Fruit fly (Drosophila melanogaster) whole organism, embryonic: ENCODE data around the gene Bx.
A peak's percentile ranks its signal among the peaks of the same experiment; 100 is the strongest.

Source experiments
- B-H2 ChIP-seq: fragments of 200-800 bp; sonication (Bioruptor generic); optimal IDR thresholded peaks from 2 replicates; lab custom pipeline; 2018; ENCODE audit warnings: missing biosample characterization, mild to moderate bottlenecking, missing genetic modification characterization
- CG11696 ChIP-seq: fragments of 200-800 bp; sonication (Bioruptor generic); IDR thresholded peaks from 2 replicates; pipeline ENCODE4 v1.3.6; 2022; ENCODE audit warnings: missing biosample characterization, missing genetic modification characterization
- CG13775 ChIP-seq: fragments of 200-800 bp; sonication (Bioruptor generic); optimal IDR thresholded peaks from 3 replicates; lab custom pipeline; 2017; ENCODE audit warnings: missing biosample characterization, mild to moderate bottlenecking, missing genetic modification characterization
- CG13894 ChIP-seq: fragments of 200-800 bp; sonication (Bioruptor generic); optimal IDR thresholded peaks from 3 replicates; lab custom pipeline; 2018; ENCODE audit warnings: missing biosample characterization, mild to moderate bottlenecking, missing genetic modification characterization, moderate library complexity
- CG15073 ChIP-seq: fragments of 200-800 bp; sonication (Bioruptor generic); optimal IDR thresholded peaks from 2 replicates; lab custom pipeline; 2016; ENCODE audit warnings: missing biosample characterization, missing genetic modification characterization
- CG15696 ChIP-seq: fragments of 200-800 bp; sonication (Bioruptor generic); optimal IDR thresholded peaks from 2 replicates; lab custom pipeline; 2019; ENCODE audit warnings: missing biosample characterization, mild to moderate bottlenecking, missing genetic modification characterization, moderate library complexity
- CG1602 ChIP-seq: fragments of 200-800 bp; sonication (Bioruptor generic); optimal IDR thresholded peaks from 3 replicates; lab custom pipeline; 2016; ENCODE audit warnings: missing biosample characterization, missing genetic modification characterization
- CG17568 ChIP-seq: fragments of 200-800 bp; sonication (Bioruptor generic); optimal IDR thresholded peaks from 2 replicates; lab custom pipeline; 2018; ENCODE audit warnings: missing biosample characterization, mild to moderate bottlenecking, missing genetic modification characterization, moderate library complexity
- CG17829 ChIP-seq: fragments of 200-800 bp; optimal IDR thresholded peaks from 2 replicates; lab custom pipeline; 2019; ENCODE audit warnings: missing biosample characterization, mild to moderate bottlenecking, missing genetic modification characterization, moderate library complexity
- CG2202 ChIP-seq: fragments of 200-800 bp; sonication (Bioruptor generic); optimal IDR thresholded peaks from 2 replicates; lab custom pipeline; 2018; ENCODE audit warnings: missing biosample characterization, mild to moderate bottlenecking, missing genetic modification characterization
- CG31365 ChIP-seq: fragments of 200-800 bp; sonication (Bioruptor generic); optimal IDR thresholded peaks from 2 replicates; lab custom pipeline; 2018; ENCODE audit warnings: missing biosample characterization, mild to moderate bottlenecking, missing genetic modification characterization
- CG3281 ChIP-seq: fragments of 200-800 bp; sonication (Bioruptor generic); optimal IDR thresholded peaks from 3 replicates; lab custom pipeline; 2017; ENCODE audit warnings: missing biosample characterization, mild to moderate bottlenecking, missing genetic modification characterization
- CG4404 ChIP-seq: fragments of 200-800 bp; sonication (Bioruptor generic); IDR thresholded peaks from 2 replicates; pipeline ENCODE4 v1.3.6; 2022; ENCODE audit warnings: missing biosample characterization, missing genetic modification characterization
- CG6689 ChIP-seq: fragments of 200-800 bp; sonication (Bioruptor generic); IDR thresholded peaks from 2 replicates; pipeline ENCODE4 v1.3.6; 2022; ENCODE audit warnings: missing biosample characterization, missing genetic modification characterization
- CG6791 ChIP-seq: fragments of 200-800 bp; sonication (Bioruptor generic); IDR thresholded peaks from 3 replicates; pipeline ENCODE4 v1.3.6; 2022; ENCODE audit warnings: missing biosample characterization, missing genetic modification characterization; ENCODE audit not compliant: partially characterized antibody
- Camta ChIP-seq: fragments of 200-800 bp; sonication (Bioruptor generic); optimal IDR thresholded peaks from 2 replicates; lab custom pipeline; 2016; ENCODE audit warnings: missing biosample characterization, missing genetic modification characterization
- D19A ChIP-seq: fragments of 200-800 bp; optimal IDR thresholded peaks from 3 replicates; lab custom pipeline; 2019; ENCODE audit warnings: missing biosample characterization, mild to moderate bottlenecking, missing genetic modification characterization, moderate library complexity
- Dbx ChIP-seq: fragments of 200-800 bp; sonication (Bioruptor generic); IDR thresholded peaks from 3 replicates; pipeline ENCODE4 v1.3.6; 2022; ENCODE audit warnings: missing biosample characterization, missing genetic modification characterization
- Dip3 ChIP-seq: fragments of 200-800 bp; sonication (Bioruptor generic); optimal IDR thresholded peaks from 3 replicates; lab custom pipeline; 2016; ENCODE audit warnings: missing biosample characterization, missing genetic modification characterization
- Doc2 ChIP-seq: fragments of 200-800 bp; sonication (Bioruptor generic); IDR thresholded peaks from 2 replicates; pipeline ENCODE4 v1.3.6; 2022; ENCODE audit warnings: missing biosample characterization, missing genetic modification characterization
- E2f1 ChIP-seq: fragments of 200-800 bp; sonication (Bioruptor generic); IDR thresholded peaks from 2 replicates; pipeline ENCODE4 v1.3.6; 2022; ENCODE audit warnings: missing biosample characterization, missing genetic modification characterization
- H2.0 ChIP-seq: fragments of 200-800 bp; sonication (Bioruptor generic); IDR thresholded peaks from 2 replicates; pipeline ENCODE4 v1.3.6; 2022; ENCODE audit warnings: missing biosample characterization, missing genetic modification characterization
- Hr39 ChIP-seq: fragments of >200 bp; optimal IDR thresholded peaks from 2 replicates; lab custom pipeline; 2017
- Mad ChIP-seq: fragments of 200-800 bp; sonication (Bioruptor generic); optimal IDR thresholded peaks from 2 replicates; lab custom pipeline; 2016; ENCODE audit warnings: missing biosample characterization, missing genetic modification characterization
- Mes4 ChIP-seq: fragments of 200-800 bp; sonication (Bioruptor generic); optimal IDR thresholded peaks from 2 replicates; lab custom pipeline; 2016; ENCODE audit warnings: missing biosample characterization, missing genetic modification characterization
- Nf-YA ChIP-seq: fragments of 200-800 bp; sonication (Bioruptor generic); IDR thresholded peaks from 2 replicates; pipeline ENCODE4 v1.3.6; 2022; ENCODE audit warnings: missing biosample characterization, missing genetic modification characterization
- Six4 ChIP-seq: fragments of 200-800 bp; sonication (Bioruptor generic); optimal IDR thresholded peaks from 2 replicates; lab custom pipeline; 2016; ENCODE audit warnings: missing biosample characterization, missing genetic modification characterization
- Xbp1 ChIP-seq: fragments of 200-800 bp; sonication (Bioruptor generic); optimal IDR thresholded peaks from 3 replicates; lab custom pipeline; 2016; ENCODE audit warnings: missing biosample characterization, mild to moderate bottlenecking, missing genetic modification characterization
- Xrp1 ChIP-seq: fragments of 200-800 bp; sonication (Bioruptor generic); IDR thresholded peaks from 2 replicates; pipeline ENCODE4 v1.3.6; 2022; ENCODE audit warnings: missing biosample characterization, missing genetic modification characterization
- ara ChIP-seq: fragments of 200-800 bp; sonication (Bioruptor generic); IDR thresholded peaks from 2 replicates; pipeline ENCODE4 v1.3.6; 2022; ENCODE audit warnings: missing biosample characterization, missing genetic modification characterization
- cg ChIP-seq: fragments of 200-800 bp; sonication (Bioruptor generic); optimal IDR thresholded peaks from 3 replicates; lab custom pipeline; 2019; ENCODE audit warnings: missing biosample characterization, mild to moderate bottlenecking, missing genetic modification characterization, moderate library complexity
- ci ChIP-seq: fragments of 200-800 bp; sonication (Bioruptor generic); IDR thresholded peaks from 3 replicates; pipeline ENCODE4 v1.3.6; 2022; ENCODE audit warnings: missing biosample characterization, missing genetic modification characterization
- cwo ChIP-seq: fragments of 200-800 bp; sonication (Bioruptor generic); optimal IDR thresholded peaks from 3 replicates; lab custom pipeline; 2017; ENCODE audit warnings: missing biosample characterization, missing genetic modification characterization, mild to moderate bottlenecking, moderate library complexity, missing genetic modification reagents
- eyg ChIP-seq: fragments of 200-800 bp; sonication (Bioruptor generic); optimal IDR thresholded peaks from 3 replicates; lab custom pipeline; 2016; ENCODE audit warnings: missing biosample characterization, missing genetic modification characterization
- ftz-f1 ChIP-seq: fragments of 200-800 bp; sonication (Bioruptor generic); optimal IDR thresholded peaks from 2 replicates; lab custom pipeline; 2016; ENCODE audit warnings: missing biosample characterization, missing genetic modification characterization
- gem ChIP-seq: fragments of 200-800 bp; sonication (Bioruptor generic); optimal IDR thresholded peaks from 2 replicates; lab custom pipeline; 2019; ENCODE audit warnings: missing biosample characterization, mild to moderate bottlenecking, missing genetic modification characterization, moderate library complexity
- gfzf ChIP-seq: fragments of 200-800 bp; sonication (Bioruptor generic); optimal IDR thresholded peaks from 2 replicates; lab custom pipeline; 2016; ENCODE audit warnings: missing biosample characterization, mild to moderate bottlenecking, missing genetic modification characterization, moderate library complexity
- lov ChIP-seq, 2 experiments: fragments of 200-800 bp in 1 of 2; fragments of >200 bp in 1 of 2; sonication (Bioruptor generic) in 1 of 2; IDR thresholded peaks in 1 of 2; optimal IDR thresholded peaks in 1 of 2; 2 replicates in 1 of 2; 3 replicates in 1 of 2; pipeline versions ENCODE4 v1.3.6 to Lab custom; 2017 to 2022; ENCODE audit warnings: missing biosample characterization in 1 of 2, missing genetic modification characterization in 1 of 2
- pho ChIP-seq: fragments of 200-800 bp; sonication (Bioruptor generic); optimal IDR thresholded peaks from 2 replicates; lab custom pipeline; 2016; ENCODE audit warnings: missing biosample characterization, missing genetic modification characterization
- pum ChIP-seq: fragments of 200-800 bp; sonication (Bioruptor generic); optimal IDR thresholded peaks from 2 replicates; lab custom pipeline; 2016; ENCODE audit warnings: missing biosample characterization, missing genetic modification characterization
- rib ChIP-seq: fragments of 200-800 bp; sonication (Bioruptor generic); IDR thresholded peaks from 2 replicates; pipeline ENCODE4 v1.3.6; 2022; ENCODE audit warnings: missing biosample characterization, missing genetic modification characterization
- row ChIP-seq: fragments of 200-800 bp; sonication (Bioruptor generic); IDR thresholded peaks from 3 replicates; pipeline ENCODE4 v1.3.6; 2022; ENCODE audit warnings: missing biosample characterization, missing genetic modification characterization
- sd ChIP-seq: fragments of 200-800 bp; sonication (Bioruptor generic); optimal IDR thresholded peaks from 3 replicates; lab custom pipeline; 2018; ENCODE audit warnings: missing biosample characterization, mild to moderate bottlenecking, missing genetic modification characterization, moderate library complexity
- sisA ChIP-seq: fragments of 200-800 bp; sonication (Bioruptor generic); IDR thresholded peaks from 2 replicates; pipeline ENCODE4 v1.3.6; 2022; ENCODE audit warnings: missing biosample characterization, missing genetic modification characterization
- slbo ChIP-seq: fragments of 200-800 bp; sonication (Bioruptor generic); IDR thresholded peaks from 2 replicates; pipeline ENCODE4 v1.3.6; 2022; ENCODE audit warnings: missing biosample characterization, missing genetic modification characterization
- slou ChIP-seq: fragments of 200-800 bp; sonication (Bioruptor generic); optimal IDR thresholded peaks from 3 replicates; lab custom pipeline; 2016; ENCODE audit warnings: missing biosample characterization, missing genetic modification characterization
- sna ChIP-seq: fragments of 200-800 bp; sonication (Bioruptor generic); IDR thresholded peaks from 2 replicates; pipeline ENCODE4 v1.3.6; 2022; ENCODE audit warnings: missing biosample characterization, missing genetic modification characterization; ENCODE audit not compliant: partially characterized antibody
- sob ChIP-seq: fragments of 200-800 bp; sonication (Bioruptor generic); IDR thresholded peaks from 2 replicates; pipeline ENCODE4 v1.3.6; 2022; ENCODE audit warnings: missing biosample characterization, missing genetic modification characterization
- tgo ChIP-seq: fragments of 200-800 bp; sonication (Bioruptor generic); IDR thresholded peaks from 3 replicates; pipeline ENCODE4 v1.3.6; 2022; ENCODE audit warnings: missing biosample characterization, missing genetic modification characterization
- tx ChIP-seq: fragments of 200-800 bp; sonication (Bioruptor generic); optimal IDR thresholded peaks from 2 replicates; lab custom pipeline; 2016; ENCODE audit warnings: missing biosample characterization, missing genetic modification characterization
- unpg ChIP-seq: fragments of 200-800 bp; sonication (Bioruptor generic); optimal IDR thresholded peaks from 3 replicates; lab custom pipeline; 2018; ENCODE audit warnings: missing biosample characterization, mild to moderate bottlenecking, missing genetic modification characterization, moderate library complexity
- zfh1 ChIP-seq: fragments of 200-800 bp; sonication (Bioruptor generic); IDR thresholded peaks from 3 replicates; pipeline ENCODE4 v1.3.6; 2022; ENCODE audit warnings: missing biosample characterization, missing genetic modification characterization

Bx gene

DNA sequence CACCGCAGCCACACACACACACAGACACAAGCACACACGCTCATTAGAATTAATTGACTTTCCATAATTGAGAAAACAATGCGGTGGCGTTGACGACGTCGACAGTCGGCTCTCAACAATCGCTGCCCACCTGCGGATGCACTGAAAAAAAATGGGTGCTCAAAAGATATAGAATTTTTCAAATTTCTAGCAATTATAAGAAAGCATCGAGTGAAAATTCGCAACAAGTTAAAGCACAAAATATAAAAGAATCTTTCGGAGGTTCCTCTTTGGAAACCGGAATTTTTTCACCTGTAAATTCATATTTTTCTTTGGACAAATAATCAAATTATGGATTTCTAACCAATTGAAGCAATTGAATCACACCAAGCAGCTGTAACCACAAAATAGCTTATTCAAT lies 26.7 kb downstream of the Bx start (continued):
- TF ChIP-seq ftz-f1 (GFP tag; lab: Kevin White, UChicago) (no peak), CG13775 (GFP tag; lab: Kevin White, UChicago) (no peak), CG15696 (tag; lab: Kevin White, UChicago) (no peak), gem (peak; percentile 59), Dbx (no peak), tx (GFP tag; lab: Kevin White, UChicago) (no peak), CG31365 (no peak), pho (no peak), Hr39 (lab: Kevin White, UChicago) (no peak), Nf-YA (GFP tag; lab: Robert Waterston, UW) (no peak), B-H2 (GFP tag; lab: Kevin White, UChicago) (no peak), Doc2 (GFP tag; lab: Robert Waterston, UW) (no peak), D19A (no peak), pum (GFP tag; lab: Kevin White, UChicago) (no peak), ci (GFP tag; lab: Robert Waterston, UW) (0 out of 3 replicates have a peak, but pooled peaks have one; percentile 38), CG2202 (tag; lab: Kevin White, UChicago) (no peak), sob (no peak), CG15073 (no peak), eyg (no peak), CG17829 (tag; lab: Kevin White, UChicago) (no peak), cg (GFP tag; lab: Kevin White, UChicago) (no peak), sd (tag; lab: Kevin White, UChicago) (no peak), unpg (peak; percentile 33), CG4404 (GFP tag; lab: Robert Waterston, UW) (no peak), CG3281 (GFP tag; lab: Kevin White, UChicago) (no peak), CG11696 (GFP tag; lab: Robert Waterston, UW) (no peak), slbo (GFP tag; lab: Robert Waterston, UW) (peak; percentile 10; the same call in 1 of the 2 replicates), CG6791 (no peak), CG13894 (no peak), CG6689 (GFP tag; lab: Robert Waterston, UW) (no peak), sna (no peak), slou (GFP tag; lab: Kevin White, UChicago) (no peak), Mes4 (GFP tag; lab: Kevin White, UChicago) (no peak), CG1602 (GFP tag; lab: Kevin White, UChicago) (no peak), ara (GFP tag; lab: Robert Waterston, UW) (no peak), gfzf (no peak), zfh1 (peak; percentile 48; the same call in 1 of the 3 replicates), rib (GFP tag; lab: Robert Waterston, UW) (no peak), Camta (GFP tag; lab: Kevin White, UChicago) (no peak), Xbp1 (GFP tag; lab: Kevin White, UChicago) (peak; percentile 6), Xrp1 (GFP tag; lab: Robert Waterston, UW) (peak; percentile 69; the same call in 1 of the 2 replicates), Dip3 (GFP tag; lab: Kevin White, UChicago) (no peak), E2f1 (no peak), Mad (no peak), cwo (GFP tag; lab: Kevin White, UChicago) (no peak), Six4 (GFP tag; lab: Kevin White, UChicago) (no peak), tgo (GFP tag; lab: Robert Waterston, UW) (peak; percentile 16; the same call in 1 of the 3 replicates), row (peak; percentile 17; the same call in 1 of the 3 replicates), H2.0 (GFP tag; lab: Robert Waterston, UW) (no peak), lov (optimal IDR thresholded peaks at IDR 0.05; lab: Kevin White, UChicago) (no peak), lov (GFP tag; IDR thresholded peaks at IDR 0.05; lab: Robert Waterston, UW) (0 out of 3 replicates have a peak, but pooled peaks have one; percentile 41), sisA (GFP tag; lab: Robert Waterston, UW) (peak; percentile 38; the same call in 1 of the 2 replicates), CG17568 (GFP tag; lab: Kevin White, UChicago) (no peak)
